Fruit fly (Drosophila melanogaster): Measurements from ENCODE around the gene CG43169.
A peak's percentile ranks its signal among the peaks of the same experiment; 100 is the strongest.

The CG43169 gene

dm6 chr3L:8841757-8842156, 46.7 kb downstream of the CG43169 start (continued):
- TF ChIP-seq HLH4C (GFP tag; IDR thresholded peaks at IDR 0.05; ENCODE audit: partially characterized antibody): no peak
- TF ChIP-seq Scr (GFP tag; IDR thresholded peaks at IDR 0.05; ENCODE audit: partially characterized antibody): no peak
- no peak for TF ChIP-seq sr (GFP tag; IDR thresholded peaks at IDR 0.05)
- TF ChIP-seq CG43689 (GFP tag; IDR thresholded peaks at IDR 0.05): no peak; the same call in 1 of the 2 replicates
- peak; percentile 78 for TF ChIP-seq grau (tag; optimal IDR thresholded peaks at IDR 0.05)
- TF ChIP-seq seq (GFP tag; IDR thresholded peaks at IDR 0.05): peak; percentile 78
- peak; percentile 60; the same call in 1 of the 2 replicates for TF ChIP-seq peb (GFP tag; IDR thresholded peaks at IDR 0.05)
- TF ChIP-seq sug (tag; optimal IDR thresholded peaks at IDR 0.05): peak; percentile 16
- TF ChIP-seq CG14965 (GFP tag; optimal IDR thresholded peaks at IDR 0.05; ENCODE audit: borderline replicate concordance): no peak
- TF ChIP-seq CG2875 (GFP tag; optimal IDR thresholded peaks at IDR 0.05): peak; percentile 42
- peak; percentile 65 for TF ChIP-seq HHEX (GFP tag; optimal IDR thresholded peaks at IDR 0.05)
- no peak for TF ChIP-seq pfk (GFP tag; optimal IDR thresholded peaks at IDR 0.05)
- TF ChIP-seq crol (GFP tag; IDR thresholded peaks at IDR 0.05): no peak
- peak; percentile 77; the same call in 2 of the 3 replicates for TF ChIP-seq tgo (GFP tag; IDR thresholded peaks at IDR 0.05)
- TF ChIP-seq Lim3 (GFP tag; IDR thresholded peaks at IDR 0.05): no peak
- TF ChIP-seq CG12104 (GFP tag; optimal IDR thresholded peaks at IDR 0.05): peak; percentile 1
- TF ChIP-seq gem (tag; optimal IDR thresholded peaks at IDR 0.05): peak; percentile 87
- peak; percentile 41 for TF ChIP-seq cato (GFP tag; optimal IDR thresholded peaks at IDR 0.05; ENCODE audit: borderline replicate concordance)
- TF ChIP-seq Sin3A (optimal IDR thresholded peaks at IDR 0.05): no peak
- TF ChIP-seq CG16813 (GFP tag; IDR thresholded peaks at IDR 0.05; ENCODE audit: partially characterized antibody): no peak
- TF ChIP-seq gt (GFP tag; IDR thresholded peaks at IDR 0.05): no peak
- peak; percentile 83 for TF ChIP-seq slbo (GFP tag; IDR thresholded peaks at IDR 0.05)
- TF ChIP-seq PHDP (tag; optimal IDR thresholded peaks at IDR 0.05): peak; percentile 80
- TF ChIP-seq tll (GFP tag; optimal IDR thresholded peaks at IDR 0.05): no peak
- TF ChIP-seq B-H2 (GFP tag; optimal IDR thresholded peaks at IDR 0.05): no peak
- peak; percentile 70 for TF ChIP-seq Camta (GFP tag; optimal IDR thresholded peaks at IDR 0.05)
- 0 out of 3 replicates have a peak, but pooled peaks have one; percentile 42 for TF ChIP-seq C15 (GFP tag; IDR thresholded peaks at IDR 0.05)

DNA sequence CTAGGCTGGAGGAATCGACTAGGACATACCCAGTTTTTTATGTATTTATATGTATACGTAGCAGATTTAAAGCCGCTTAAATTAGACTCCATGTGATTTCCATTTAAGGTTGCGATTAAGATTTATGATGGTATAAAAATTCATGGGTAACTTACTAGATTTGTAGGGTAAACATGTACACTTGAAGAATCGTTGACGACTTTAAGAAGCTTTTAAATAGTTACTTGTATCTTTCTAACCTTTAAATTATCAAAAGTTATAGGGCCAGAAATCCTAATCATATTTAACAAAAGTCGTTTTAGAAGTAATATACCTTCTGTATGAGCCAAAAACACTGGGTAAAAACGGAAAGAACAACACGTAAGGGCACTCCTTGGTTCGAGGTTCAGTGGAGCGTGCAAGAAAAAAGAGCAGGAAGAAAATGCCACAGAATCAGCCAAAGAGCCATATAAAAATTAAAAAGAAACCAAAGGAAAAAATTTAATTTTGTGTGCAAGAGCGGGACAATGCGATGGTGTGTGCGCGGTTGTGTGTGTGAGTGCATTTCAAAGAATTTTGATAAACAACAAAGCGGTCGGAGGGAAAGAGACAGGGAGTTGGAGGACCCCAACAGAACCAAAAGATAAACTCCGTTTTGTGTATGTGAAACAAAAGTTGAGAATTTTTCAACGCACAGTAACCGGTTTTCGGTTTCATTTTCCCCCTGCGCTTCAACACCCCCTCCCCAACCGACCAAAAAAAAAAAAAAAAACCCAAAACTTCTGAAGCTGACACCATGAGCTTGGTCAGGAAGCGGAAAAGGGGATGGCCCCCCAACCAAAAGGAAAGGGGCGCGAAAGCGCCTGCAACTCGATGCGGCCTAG, 48.6 kb downstream of the CG43169 start:
- TF ChIP-seq Elba2 (GFP tag; optimal IDR thresholded peaks at IDR 0.05) (no peak), jigr1 (GFP tag; IDR thresholded peaks at IDR 0.05) (no peak), CkIIα-i1 (GFP tag; IDR thresholded peaks at IDR 0.05) (no peak), Dfd (GFP tag; optimal IDR thresholded peaks at IDR 0.05) (no peak), bowl (GFP tag; IDR thresholded peaks at IDR 0.05) (no peak), CG10959 (GFP tag; IDR thresholded peaks at IDR 0.05) (no peak), CG7556 (GFP tag; optimal IDR thresholded peaks at IDR 0.05) (peak; percentile 35), Gsc (GFP tag; IDR thresholded peaks at IDR 0.05) (no peak), dati (GFP tag; IDR thresholded peaks at IDR 0.05) (no peak), CG11504 (tag; optimal IDR thresholded peaks at IDR 0.05) (peak; percentile 5), D (optimal IDR thresholded peaks at IDR 0.05) (no peak), D (GFP tag; optimal IDR thresholded peaks at IDR 0.05) (peak; percentile 32), CG14710 (tag; optimal IDR thresholded peaks at IDR 0.05) (peak; percentile 56), gcm2 (GFP tag; optimal IDR thresholded peaks at IDR 0.05) (no peak), Atf6 (GFP tag; IDR thresholded peaks at IDR 0.05) (no peak), fd3F (GFP tag; optimal IDR thresholded peaks at IDR 0.05) (no peak), Blimp-1 (GFP tag; optimal IDR thresholded peaks at IDR 0.05) (peak; percentile 11), CG12071 (GFP tag; optimal IDR thresholded peaks at IDR 0.05) (no peak), CG17361 (GFP tag; IDR thresholded peaks at IDR 0.05) (peak; percentile 59; the same call in 2 of the 3 replicates), CG1024 (GFP tag; IDR thresholded peaks at IDR 0.05) (no peak), CG2678 (tag; optimal IDR thresholded peaks at IDR 0.05) (peak; percentile 20), CG18262 (tag; optimal IDR thresholded peaks at IDR 0.05) (peak; percentile 73), Myb (GFP tag; optimal IDR thresholded peaks at IDR 0.05) (no peak), CG8388 (GFP tag; optimal IDR thresholded peaks at IDR 0.05) (peak; percentile 20)

Measured in whole organism, embryonic.